Fruit fly (Drosophila melanogaster) whole organism, embryonic: ENCODE measurements around the gene nAChRalpha7.

Source experiments
- CG10366 ChIP-seq: fragments of 200-800 bp; sonication (Bioruptor generic); IDR thresholded peaks from 2 replicates; pipeline ENCODE4 v1.3.6; 2022; ENCODE audit warnings: missing biosample characterization, missing genetic modification characterization
- CG10431 ChIP-seq: fragments of 200-800 bp; sonication (Bioruptor generic); optimal IDR thresholded peaks from 3 replicates; lab custom pipeline; 2018; ENCODE audit warnings: missing biosample characterization, mild to moderate bottlenecking, missing genetic modification characterization
- CG11696 ChIP-seq: fragments of 200-800 bp; sonication (Bioruptor generic); IDR thresholded peaks from 2 replicates; pipeline ENCODE4 v1.3.6; 2022; ENCODE audit warnings: missing biosample characterization, missing genetic modification characterization
- CG11723 ChIP-seq: fragments of 200-800 bp; sonication (Bioruptor generic); optimal IDR thresholded peaks from 2 replicates; lab custom pipeline; 2017; ENCODE audit warnings: missing biosample characterization, mild to moderate bottlenecking, missing genetic modification characterization
- CG12104 ChIP-seq: fragments of 200-800 bp; sonication (Bioruptor generic); optimal IDR thresholded peaks from 3 replicates; lab custom pipeline; 2016; ENCODE audit warnings: missing biosample characterization, missing genetic modification characterization
- CG12219 ChIP-seq: fragments of 200-800 bp; sonication (Bioruptor generic); optimal IDR thresholded peaks from 3 replicates; lab custom pipeline; 2018; ENCODE audit warnings: missing biosample characterization, mild to moderate bottlenecking, missing genetic modification characterization
- CG13424 ChIP-seq: fragments of 200-800 bp; sonication (Bioruptor generic); optimal IDR thresholded peaks from 2 replicates; lab custom pipeline; 2019; ENCODE audit warnings: missing biosample characterization, mild to moderate bottlenecking, missing genetic modification characterization, moderate library complexity
- CG1602 ChIP-seq: fragments of 200-800 bp; sonication (Bioruptor generic); optimal IDR thresholded peaks from 3 replicates; lab custom pipeline; 2016; ENCODE audit warnings: missing biosample characterization, missing genetic modification characterization
- CG17385 ChIP-seq: fragments of 200-800 bp; sonication (Bioruptor generic); optimal IDR thresholded peaks from 3 replicates; lab custom pipeline; 2018; ENCODE audit warnings: missing biosample characterization, mild to moderate bottlenecking, missing genetic modification characterization
- CG18476 ChIP-seq: fragments of 200-800 bp; sonication (Bioruptor generic); optimal IDR thresholded peaks from 2 replicates; lab custom pipeline; 2016; ENCODE audit warnings: missing biosample characterization, mild to moderate bottlenecking, missing genetic modification characterization
- CG30020 ChIP-seq: fragments of 200-800 bp; optimal IDR thresholded peaks from 2 replicates; lab custom pipeline; 2019; ENCODE audit warnings: missing biosample characterization, mild to moderate bottlenecking, missing genetic modification characterization, moderate library complexity
- CG31224 ChIP-seq: fragments of 200-800 bp; sonication (Bioruptor generic); IDR thresholded peaks from 2 replicates; pipeline ENCODE4 v1.3.6; 2022; ENCODE audit warnings: missing biosample characterization, missing genetic modification characterization
- CG4360 ChIP-seq: fragments of 200-800 bp; sonication (Bioruptor generic); IDR thresholded peaks from 2 replicates; pipeline ENCODE4 v1.3.6; 2022; ENCODE audit warnings: missing biosample characterization, missing genetic modification characterization
- CG5245 ChIP-seq: fragments of 200-800 bp; sonication (Bioruptor generic); optimal IDR thresholded peaks from 3 replicates; lab custom pipeline; 2016; ENCODE audit warnings: missing biosample characterization, missing genetic modification characterization
- Deaf1 ChIP-seq: fragments of 200-800 bp; optimal IDR thresholded peaks from 3 replicates; lab custom pipeline; 2019; ENCODE audit warnings: missing biosample characterization, mild to moderate bottlenecking, missing genetic modification characterization, moderate library complexity
- Ets65A ChIP-seq: fragments of 200-800 bp; sonication (Bioruptor generic); peaks from one replicate; lab custom pipeline; 2016; ENCODE audit warnings: missing biosample characterization, missing genetic modification characterization
- Ets97D ChIP-seq: fragments of 200-800 bp; sonication (Bioruptor generic); optimal IDR thresholded peaks from 3 replicates; lab custom pipeline; 2016; ENCODE audit warnings: missing biosample characterization, missing genetic modification characterization
- Gug ChIP-seq: fragments of 200-800 bp; sonication (Bioruptor generic); IDR thresholded peaks from 4 replicates; pipeline ENCODE4 v1.3.6; 2022; ENCODE audit warnings: missing biosample characterization, missing genetic modification characterization
- Hey ChIP-seq: fragments of 200-800 bp; sonication (Bioruptor generic); optimal IDR thresholded peaks from 3 replicates; lab custom pipeline; 2018; ENCODE audit warnings: missing biosample characterization, mild to moderate bottlenecking, missing genetic modification characterization
- Hr78 ChIP-seq, 2 experiments: fragments of 200-800 bp in 1 of 2; fragments of >200 bp in 1 of 2; sonication (Bioruptor generic) in 1 of 2; optimal IDR thresholded peaks; 2 replicates each; lab custom pipeline; 2017 to 2019; ENCODE audit warnings: missing biosample characterization in 2 of 2, missing genetic modification characterization in 2 of 2, mild to moderate bottlenecking in 1 of 2, moderate library complexity in 1 of 2
- MESR4 ChIP-seq: fragments of 200-800 bp; sonication (Bioruptor generic); optimal IDR thresholded peaks from 2 replicates; lab custom pipeline; 2018; ENCODE audit warnings: missing biosample characterization, mild to moderate bottlenecking, missing genetic modification characterization, moderate library complexity
- Nf-YC ChIP-seq: fragments of 200-800 bp; optimal IDR thresholded peaks from 3 replicates; lab custom pipeline; 2019; ENCODE audit warnings: missing biosample characterization, mild to moderate bottlenecking, missing genetic modification characterization, moderate library complexity
- Rx ChIP-seq: fragments of 200-800 bp; sonication (Bioruptor generic); IDR thresholded peaks from 2 replicates; pipeline ENCODE4 v1.3.6; 2022; ENCODE audit warnings: missing biosample characterization, missing genetic modification characterization
- Sox100B ChIP-seq: fragments of 200-800 bp; sonication (Bioruptor generic); optimal IDR thresholded peaks from 3 replicates; lab custom pipeline; 2018; ENCODE audit warnings: missing biosample characterization, mild to moderate bottlenecking, missing genetic modification characterization
- Spps ChIP-seq: fragments of 200-800 bp; sonication (Bioruptor generic); optimal IDR thresholded peaks from 2 replicates; lab custom pipeline; 2018; ENCODE audit warnings: missing biosample characterization, mild to moderate bottlenecking, missing genetic modification characterization
- ac ChIP-seq: fragments of 200-800 bp; sonication (Bioruptor generic); optimal IDR thresholded peaks from 3 replicates; lab custom pipeline; 2017; ENCODE audit warnings: missing biosample characterization, mild to moderate bottlenecking, missing genetic modification characterization
- corto ChIP-seq: fragments of 200-800 bp; sonication (Bioruptor generic); optimal IDR thresholded peaks from 2 replicates; lab custom pipeline; 2016; ENCODE audit warnings: missing biosample characterization, mild to moderate bottlenecking, missing genetic modification characterization, moderate library complexity
- da ChIP-seq: fragments of 200-800 bp; sonication (Bioruptor generic); optimal IDR thresholded peaks from 2 replicates; lab custom pipeline; 2016; ENCODE audit warnings: missing biosample characterization, missing genetic modification characterization
- fd102C ChIP-seq: fragments of 200-800 bp; sonication (Bioruptor generic); optimal IDR thresholded peaks from 2 replicates; lab custom pipeline; 2018; ENCODE audit warnings: missing biosample characterization, mild to moderate bottlenecking, missing genetic modification characterization, moderate library complexity
- hbn ChIP-seq: fragments of 200-800 bp; sonication (Bioruptor generic); IDR thresholded peaks from 2 replicates; pipeline ENCODE4 v1.3.6; 2022; ENCODE audit warnings: missing biosample characterization, missing genetic modification characterization; ENCODE audit not compliant: partially characterized antibody
- ken ChIP-seq: fragments of 200-800 bp; sonication (Bioruptor generic); IDR thresholded peaks from 3 replicates; pipeline ENCODE4 v1.3.6; 2022; ENCODE audit warnings: missing biosample characterization, missing genetic modification characterization
- knrl ChIP-seq: fragments of 200-800 bp; sonication (Bioruptor generic); IDR thresholded peaks from 3 replicates; pipeline ENCODE4 v1.3.6; 2022; ENCODE audit warnings: missing biosample characterization, missing genetic modification characterization; ENCODE audit not compliant: partially characterized antibody
- lilli ChIP-seq: fragments of 200-800 bp; sonication (Bioruptor generic); optimal IDR thresholded peaks from 3 replicates; lab custom pipeline; 2016; ENCODE audit warnings: missing biosample characterization, missing genetic modification characterization
- lov ChIP-seq, 2 experiments: fragments of 200-800 bp in 1 of 2; fragments of >200 bp in 1 of 2; sonication (Bioruptor generic) in 1 of 2; IDR thresholded peaks in 1 of 2; optimal IDR thresholded peaks in 1 of 2; 2 replicates in 1 of 2; 3 replicates in 1 of 2; pipeline versions ENCODE4 v1.3.6 to Lab custom; 2017 to 2022; ENCODE audit warnings: missing biosample characterization in 1 of 2, missing genetic modification characterization in 1 of 2
- rib ChIP-seq: fragments of 200-800 bp; sonication (Bioruptor generic); IDR thresholded peaks from 2 replicates; pipeline ENCODE4 v1.3.6; 2022; ENCODE audit warnings: missing biosample characterization, missing genetic modification characterization
- ro ChIP-seq: fragments of 200-800 bp; sonication (Bioruptor generic); IDR thresholded peaks from 2 replicates; pipeline ENCODE4 v1.3.6; 2022; ENCODE audit warnings: missing biosample characterization, missing genetic modification characterization
- sc ChIP-seq, 3 experiments: fragments of >200 bp in 2 of 3; fragments of 200-800 bp in 1 of 3; sonication (Bioruptor generic) in 1 of 3; optimal IDR thresholded peaks; 2 replicates in 2 of 3; 3 replicates in 1 of 3; lab custom pipeline; 2017; ENCODE audit warnings: mild to moderate bottlenecking in 1 of 3, missing biosample characterization in 1 of 3, missing genetic modification characterization in 1 of 3, missing genetic modification reagents in 1 of 3
- stwl ChIP-seq: fragments of 200-800 bp; sonication (Bioruptor generic); optimal IDR thresholded peaks from 3 replicates; lab custom pipeline; 2018; ENCODE audit warnings: missing biosample characterization, mild to moderate bottlenecking, missing genetic modification characterization, moderate library complexity
- sug ChIP-seq: fragments of 200-800 bp; optimal IDR thresholded peaks from 2 replicates; lab custom pipeline; 2019; ENCODE audit warnings: missing biosample characterization, mild to moderate bottlenecking, missing genetic modification characterization, moderate library complexity
- trh ChIP-seq: fragments of 200-800 bp; sonication (Bioruptor generic); optimal IDR thresholded peaks from 2 replicates; lab custom pipeline; 2016; ENCODE audit warnings: missing biosample characterization, missing genetic modification characterization
- twi ChIP-seq: fragments of 200-800 bp; optimal IDR thresholded peaks from 2 replicates; lab custom pipeline; 2019; ENCODE audit warnings: missing biosample characterization, mild to moderate bottlenecking, missing genetic modification characterization, moderate library complexity

nAChRalpha7 gene

dm6 chrX:19306531-19306930, 41.7 kb downstream of the nAChRalpha7 start (continued):
- TF ChIP-seq corto (no peak), knrl (GFP tag; lab: Robert Waterston, UW) (no peak), CG31224 (GFP tag; lab: Robert Waterston, UW) (no peak), twi (no peak), lov (optimal IDR thresholded peaks at IDR 0.05; lab: Kevin White, UChicago) (no peak), lov (GFP tag; IDR thresholded peaks at IDR 0.05; lab: Robert Waterston, UW) (no peak), ken (GFP tag; lab: Robert Waterston, UW) (no peak), CG30020 (tag; lab: Kevin White, UChicago) (no peak), CG17385 (GFP tag; lab: Kevin White, UChicago) (no peak), Spps (tag; lab: Kevin White, UChicago) (no peak), CG13424 (tag; lab: Kevin White, UChicago) (peak; percentile 37), Rx (GFP tag; lab: Robert Waterston, UW) (no peak), CG11723 (GFP tag; lab: Kevin White, UChicago) (no peak), ac (no peak), Sox100B (GFP tag; lab: Kevin White, UChicago) (no peak), CG10366 (GFP tag; lab: Robert Waterston, UW) (no peak), Ets97D (no peak), Hey (tag; lab: Kevin White, UChicago) (peak; percentile 23), Hr78 (GFP tag; optimal IDR thresholded peaks at IDR 0.05; lab: Kevin White, UChicago) (no peak), CG1602 (GFP tag; lab: Kevin White, UChicago) (no peak), trh (GFP tag; lab: Kevin White, UChicago) (no peak), rib (GFP tag; lab: Robert Waterston, UW) (no peak), CG12219 (no peak), CG5245 (GFP tag; lab: Kevin White, UChicago) (no peak), Gug (GFP tag; lab: Robert Waterston, UW) (no peak), stwl (tag; lab: Kevin White, UChicago) (no peak), fd102C (no peak), sc (optimal IDR thresholded peaks at IDR 0.05; lab: Kevin White, UChicago) (no peak), sc (GFP tag; optimal IDR thresholded peaks at IDR 0.05; lab: Kevin White, UChicago) (no peak), lilli (GFP tag; lab: Kevin White, UChicago) (no peak), CG4360 (GFP tag; lab: Robert Waterston, UW) (no peak), CG10431 (no peak), hbn (GFP tag; lab: Robert Waterston, UW) (no peak), CG18476 (GFP tag; lab: Kevin White, UChicago) (no peak), Nf-YC (tag; lab: Kevin White, UChicago) (peak; percentile 45), da (GFP tag; lab: Kevin White, UChicago) (no peak)

- TF ChIP-seq CG11696 (GFP tag; lab: Robert Waterston, UW) (no peak), ro (GFP tag; lab: Robert Waterston, UW) (no peak), MESR4 (GFP tag; lab: Kevin White, UChicago) (no peak), sug (peak; percentile 40), CG12104 (GFP tag; lab: Kevin White, UChicago) (no peak), Ets65A (GFP tag; lab: Kevin White, UChicago) (peak; percentile 62), Deaf1 (tag; lab: Kevin White, UChicago) (peak; percentile 64)
- TF ChIP-seq, all 482 proteins: peak for 3
Measured at dm6 chrX:19305172-19305571, 43.1 kb downstream of the nAChRalpha7 start.
